Fruit fly (Drosophila melanogaster): Measurements from ENCODE around the gene Sema1a.

The Sema1a gene

DNA sequence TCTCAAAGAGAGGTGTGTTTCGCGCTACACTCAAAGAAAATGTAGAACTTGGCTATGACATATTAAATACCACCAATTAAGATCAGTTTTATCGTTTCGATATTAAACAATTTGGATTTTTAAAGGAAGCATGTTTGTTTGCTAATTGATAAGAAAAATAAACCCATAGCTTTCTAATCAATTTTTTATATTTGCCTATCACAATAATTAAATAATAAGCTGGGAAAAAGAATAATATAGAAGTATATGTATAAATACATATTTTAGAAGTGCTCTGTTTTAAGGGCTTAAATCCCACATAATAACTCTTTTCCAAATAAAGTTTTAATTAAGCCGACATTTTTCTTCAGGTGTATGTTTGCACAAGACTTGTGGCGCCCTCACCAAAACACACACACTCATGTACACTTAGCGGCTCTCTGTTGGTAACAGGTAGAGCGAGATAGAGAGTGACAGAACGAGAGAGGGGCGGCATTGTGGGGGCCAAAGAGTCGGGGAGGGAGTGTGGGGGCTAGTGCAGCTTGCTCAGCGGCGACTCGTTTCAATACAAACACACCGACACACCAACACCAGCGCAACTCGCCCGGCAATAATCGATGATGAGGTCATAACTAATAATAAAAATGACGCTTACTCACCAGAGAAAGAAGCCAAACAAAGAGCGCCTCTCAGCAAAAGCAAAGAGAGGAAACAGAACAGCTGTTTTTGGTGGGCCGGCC, 175.8 kb downstream of the Sema1a start (continued):
- no peak for TF ChIP-seq CG42726 (GFP tag; IDR thresholded peaks at IDR 0.05; ENCODE audit: partially characterized antibody)
- TF ChIP-seq CG16779 (GFP tag; IDR thresholded peaks at IDR 0.05) = peak; percentile 58
- TF ChIP-seq CG12155 (GFP tag; optimal IDR thresholded peaks at IDR 0.05) = peak; percentile 87
- TF ChIP-seq onecut (GFP tag; IDR thresholded peaks at IDR 0.05) = peak; percentile 86
- no peak for TF ChIP-seq CG11696 (GFP tag; IDR thresholded peaks at IDR 0.05)
- peak; percentile 54 for TF ChIP-seq CG7786 (GFP tag; optimal IDR thresholded peaks at IDR 0.05)
- TF ChIP-seq CG7372 (GFP tag; IDR thresholded peaks at IDR 0.05) = no peak
- peak; percentile 37 for TF ChIP-seq TFAM (GFP tag; optimal IDR thresholded peaks at IDR 0.05)
- peak; percentile 90 for TF ChIP-seq exex (tag; optimal IDR thresholded peaks at IDR 0.05)
- TF ChIP-seq CG7839 (tag; optimal IDR thresholded peaks at IDR 0.05) = peak; percentile 95
- TF ChIP-seq mld (GFP tag; IDR thresholded peaks at IDR 0.05; ENCODE audit: partially characterized antibody) = no peak
- peak; percentile 60 for TF ChIP-seq zen (tag; optimal IDR thresholded peaks at IDR 0.05)
- no peak for TF ChIP-seq dan (GFP tag; IDR thresholded peaks at IDR 0.05)
- no peak for TF ChIP-seq Sry-δ (GFP tag; optimal IDR thresholded peaks at IDR 0.05)
- TF ChIP-seq CG15269 (tag; optimal IDR thresholded peaks at IDR 0.05) = peak; percentile 95
- TF ChIP-seq Side (GFP tag; optimal IDR thresholded peaks at IDR 0.05) = peak; percentile 28
- TF ChIP-seq z (GFP tag; IDR thresholded peaks at IDR 0.05) = 0 out of 3 replicates have a peak, but pooled peaks have one; percentile 37
- TF ChIP-seq gsb (GFP tag; IDR thresholded peaks at IDR 0.05) = peak; percentile 72
- TF ChIP-seq Hmr (GFP tag; optimal IDR thresholded peaks at IDR 0.05) = peak; percentile 95
- peak; percentile 83 for TF ChIP-seq CG17328 (GFP tag; IDR thresholded peaks at IDR 0.05)
- TF ChIP-seq CG11093 (GFP tag; IDR thresholded peaks at IDR 0.05) = 0 out of 3 replicates have a peak, but pooled peaks have one; percentile 12
- TF ChIP-seq dmrt99B (tag; optimal IDR thresholded peaks at IDR 0.05) = peak; percentile 95
- TF ChIP-seq CG10462 (GFP tag; optimal IDR thresholded peaks at IDR 0.05) = peak; percentile 89
- peak; percentile 92 for TF ChIP-seq CG18262 (tag; optimal IDR thresholded peaks at IDR 0.05)
- peak; percentile 49 for TF ChIP-seq unc-4 (GFP tag; IDR thresholded peaks at IDR 0.05; ENCODE audit: partially characterized antibody)
- TF ChIP-seq CG3726 (GFP tag; IDR thresholded peaks at IDR 0.05) = 0 out of 3 replicates have a peak, but pooled peaks have one; percentile 50
- no peak for TF ChIP-seq NK7.1 (GFP tag; optimal IDR thresholded peaks at IDR 0.05)
- TF ChIP-seq CG30403 (GFP tag; optimal IDR thresholded peaks at IDR 0.05) = peak; percentile 96
- TF ChIP-seq Stat92E (GFP tag; optimal IDR thresholded peaks at IDR 0.05) = peak in 1 of 3 experiments; percentile 53
- peak; percentile 95 for TF ChIP-seq CG18599 (GFP tag; optimal IDR thresholded peaks at IDR 0.05)
- peak; percentile 97 for TF ChIP-seq CG17361 (GFP tag; IDR thresholded peaks at IDR 0.05)
- peak; percentile 86 for TF ChIP-seq kay (GFP tag; optimal IDR thresholded peaks at IDR 0.05)
- peak; percentile 85 for TF ChIP-seq CG16815 (GFP tag; optimal IDR thresholded peaks at IDR 0.05)
- TF ChIP-seq Aef1 (GFP tag; IDR thresholded peaks at IDR 0.05) = peak; percentile 77
- TF ChIP-seq Sox102F (GFP tag; optimal IDR thresholded peaks at IDR 0.05) = peak; percentile 93
- TF ChIP-seq CG31388 (GFP tag; optimal IDR thresholded peaks at IDR 0.05) = peak; percentile 45
- TF ChIP-seq grau (tag; optimal IDR thresholded peaks at IDR 0.05) = peak; percentile 95
- no peak for TF ChIP-seq gt (GFP tag; IDR thresholded peaks at IDR 0.05)
- peak; percentile 81 for TF ChIP-seq Hsf (GFP tag; optimal IDR thresholded peaks at IDR 0.05)
- TF ChIP-seq CG13624 (GFP tag; optimal IDR thresholded peaks at IDR 0.05) = peak; percentile 52
- no peak for TF ChIP-seq fd102C (GFP tag; optimal IDR thresholded peaks at IDR 0.05)
- TF ChIP-seq CG7357 (GFP tag; IDR thresholded peaks at IDR 0.05) = peak; percentile 54
- TF ChIP-seq Jarid2 (GFP tag; optimal IDR thresholded peaks at IDR 0.05) = peak; percentile 63
- TF ChIP-seq Taf1 (GFP tag; IDR thresholded peaks at IDR 0.05) = peak; percentile 46; the same call in 1 of the 2 replicates
- peak; percentile 88 for TF ChIP-seq HHEX (GFP tag; optimal IDR thresholded peaks at IDR 0.05)
- TF ChIP-seq croc (GFP tag; conservative IDR thresholded peaks at IDR 0.05) = peak; percentile 49; the same call in 2 of the 3 replicates
- peak; percentile 77 for TF ChIP-seq sob (GFP tag; IDR thresholded peaks at IDR 0.05)
- TF ChIP-seq hbn (GFP tag; IDR thresholded peaks at IDR 0.05; ENCODE audit: partially characterized antibody) = peak; percentile 20; the same call in 1 of the 2 replicates
- peak; percentile 89 for TF ChIP-seq CG17385 (GFP tag; optimal IDR thresholded peaks at IDR 0.05)

Data from whole organism, embryonic.